Worm (Caenorhabditis elegans) whole organism, early embryonic: ENCODE measurements around the gene nhr-97.

Experiments
- B0310.2 ChIP-seq: sonication (generic microtip); optimal IDR thresholded peaks from 2 replicates; lab custom pipeline; 2016; ENCODE audit warnings: mild to moderate bottlenecking, missing genetic modification characterization, missing compliant biosample characterization
- F13C5.2 ChIP-seq: sonication (generic microtip); optimal IDR thresholded peaks from 2 replicates; lab custom pipeline; 2017; ENCODE audit warnings: mild to moderate bottlenecking, missing genetic modification characterization, inconsistent platforms, missing compliant biosample characterization
- aly-1 ChIP-seq: sonication (generic microtip); optimal IDR thresholded peaks from 2 replicates; lab custom pipeline; 2016; ENCODE audit warnings: missing genetic modification characterization, missing compliant biosample characterization
- ama-1 ChIP-seq: fragments of 150-350 bp; optimal IDR thresholded peaks from 2 replicates; lab custom pipeline; 2014
- ceh-13 ChIP-seq: fragments of 200-800 bp; sonication (Bioruptor generic); optimal IDR thresholded peaks from 2 replicates; lab custom pipeline; 2018; ENCODE audit warnings: mild to moderate bottlenecking, missing genetic modification characterization, missing compliant biosample characterization
- ceh-36 ChIP-seq: sonication (generic microtip); optimal IDR thresholded peaks from 2 replicates; lab custom pipeline; 2016; ENCODE audit warnings: missing genetic modification characterization, inconsistent platforms, missing compliant biosample characterization
- ets-7 ChIP-seq: sonication (generic microtip); optimal IDR thresholded peaks from 2 replicates; lab custom pipeline; 2016; ENCODE audit warnings: missing genotype, missing genetic modification characterization, missing compliant biosample characterization
- flt-1 ChIP-seq: fragments of 200-800 bp; sonication (Bioruptor generic); IDR thresholded peaks from 2 replicates; pipeline ENCODE4 v1.3.6; 2022; ENCODE audit warnings: missing genetic modification characterization, missing compliant biosample characterization
- hnd-1 ChIP-seq: sonication (generic microtip); optimal IDR thresholded peaks from 2 replicates; lab custom pipeline; 2016; ENCODE audit warnings: missing genetic modification characterization, missing compliant biosample characterization
- pes-1 ChIP-seq: fragments of 200-800 bp; sonication (Bioruptor generic); IDR thresholded peaks from 2 replicates; pipeline ENCODE4 v1.3.6; 2022; ENCODE audit warnings: missing genetic modification reagents, missing genetic modification characterization, missing compliant biosample characterization
- tbx-11 ChIP-seq: fragments of 200-800 bp; sonication (Bioruptor generic); IDR thresholded peaks from 2 replicates; pipeline ENCODE4 v1.3.6; 2022; ENCODE audit warnings: missing genetic modification characterization, missing compliant biosample characterization
- tbx-37 ChIP-seq: fragments of 200-800 bp; sonication (Bioruptor generic); conservative IDR thresholded peaks from 2 replicates; pipeline ENCODE4 v1.3.6; 2022; ENCODE audit warnings: missing genetic modification reagents, missing genetic modification characterization, missing compliant biosample characterization
- tra-4 ChIP-seq: sonication (generic microtip); optimal IDR thresholded peaks from 2 replicates; lab custom pipeline; 2017; ENCODE audit warnings: missing genetic modification characterization, missing compliant biosample characterization

- TF ChIP-seq ama-1 (lab: Kevin White, UChicago) (no peak), flt-1 (GFP tag; lab: Robert Waterston, UW) (no peak), ceh-13 (GFP tag; lab: Kevin White, UChicago) (no peak), B0310.2 (tag; lab: Kevin White, UChicago) (no peak), pes-1 (GFP tag; lab: Robert Waterston, UW) (no peak), ceh-36 (no peak), tra-4 (tag; lab: Kevin White, UChicago) (no peak), aly-1 (tag; lab: Kevin White, UChicago) (no peak), F13C5.2 (no peak), hnd-1 (no peak), tbx-11 (GFP tag; lab: Robert Waterston, UW) (no peak), ets-7 (tag; lab: Kevin White, UChicago) (no peak), tbx-37 (GFP tag; lab: Robert Waterston, UW) (no peak)
Observed at ce11 chrIV:9738194-9738593, 19.2 kb upstream of the nhr-97 start, which contains the start of gene C28D4.10.
